Fruit fly (Drosophila melanogaster): ENCODE results near the gene spidey.

The spidey gene

dm6 chrX:7901153-7902038, 7.3 kb upstream of the spidey start, which contains the start of the genes RpS6 and bys:
RpS6 (minus strand) TSS chrX:7901331.
bys (plus strand) TSS chrX:7901880.
- TF ChIP-seq CG17801 (GFP tag; optimal IDR thresholded peaks at IDR 0.05; ENCODE audit: partially characterized antibody): peak; percentile 78

- TF ChIP-seq CG17801 (GFP tag; optimal IDR thresholded peaks at IDR 0.05; ENCODE audit: partially characterized antibody): no peak
Measured at dm6 chrX:7909069-7909389, 298 bp downstream of the spidey start.

- TF ChIP-seq CG17801 (GFP tag; optimal IDR thresholded peaks at IDR 0.05; ENCODE audit: partially characterized antibody): no peak
Measured at dm6 chrX:7909482-7909881, 751 bp downstream of the spidey start.

dm6 chrX:7911983-7912630, 3.4 kb downstream of the spidey start, which contains the start of gene snz:
snz (plus strand) TSS chrX:7912089.
- TF ChIP-seq CG17801 (GFP tag; optimal IDR thresholded peaks at IDR 0.05; ENCODE audit: partially characterized antibody): peak; percentile 43

dm6 chrX:7920081-7920688, 11.5 kb downstream of the spidey start, which contains the start of the genes hdm and Ykt6:
hdm (minus strand) TSS chrX:7920131.
Ykt6 (plus strand) TSS chrX:7920409.
- peak; percentile 82 for TF ChIP-seq CG17801 (GFP tag; optimal IDR thresholded peaks at IDR 0.05; ENCODE audit: partially characterized antibody)

dm6 chrX:7923063-7923462, 14.3 kb downstream of the spidey start:
- no peak for TF ChIP-seq CG17801 (GFP tag; optimal IDR thresholded peaks at IDR 0.05; ENCODE audit: partially characterized antibody)

dm6 chrX:7924913-7925312, 16.2 kb downstream of the spidey start:
- TF ChIP-seq CG17801 (GFP tag; optimal IDR thresholded peaks at IDR 0.05; ENCODE audit: partially characterized antibody): no peak

dm6 chrX:7930236-7931027, 21.7 kb downstream of the spidey start:
- TF ChIP-seq CG17801 (GFP tag; optimal IDR thresholded peaks at IDR 0.05; ENCODE audit: partially characterized antibody): no peak

- no peak for TF ChIP-seq CG17801 (GFP tag; optimal IDR thresholded peaks at IDR 0.05; ENCODE audit: partially characterized antibody)
Measured at dm6 chrX:7931028-7931549, 22.4 kb downstream of the spidey start, which contains the start of gene mahe. mahe (minus strand) TSS chrX:7931382.

- TF ChIP-seq CG17801 (GFP tag; optimal IDR thresholded peaks at IDR 0.05; ENCODE audit: partially characterized antibody): no peak
Measured at dm6 chrX:7933210-7933915, 24.6 kb downstream of the spidey start, which contains the start of the genes Dhdds and RpS14a. Dhdds (minus strand) TSS chrX:7933351. RpS14a (plus strand) TSS chrX:7933742.

- peak; percentile 89 for TF ChIP-seq CG17801 (GFP tag; optimal IDR thresholded peaks at IDR 0.05; ENCODE audit: partially characterized antibody)
Measured at dm6 chrX:7934679-7935078, 25.9 kb downstream of the spidey start, which contains the start of gene RpS14b. RpS14b (plus strand) TSS chrX:7934898.

- peak; percentile 48 for TF ChIP-seq CG17801 (GFP tag; optimal IDR thresholded peaks at IDR 0.05; ENCODE audit: partially characterized antibody)
Measured at dm6 chrX:7935798-7936572, 27.3 kb downstream of the spidey start, which contains the start of gene Ubr3. Ubr3 (plus strand) TSS chrX:7935896.
